Fruit fly (Drosophila melanogaster): Measurements from ENCODE around the gene CG14220.

CG14220 gene

dm6 chrX:19606558-19606957, 4.9 kb upstream of the CG14220 start:
- no peak for TF ChIP-seq Abd-B (GFP tag; optimal IDR thresholded peaks at IDR 0.05)
- no peak for TF ChIP-seq Dif (GFP tag; optimal IDR thresholded peaks at IDR 0.05; ENCODE audit: partially characterized antibody)

- TF ChIP-seq rgr (GFP tag; optimal IDR thresholded peaks at IDR 0.05) (no peak), foxo (GFP tag; optimal IDR thresholded peaks at IDR 0.05) (no peak), sage (GFP tag; optimal IDR thresholded peaks at IDR 0.05) (no peak), jim (GFP tag; optimal IDR thresholded peaks at IDR 0.05) (no peak), Hr78 (GFP tag; optimal IDR thresholded peaks at IDR 0.05) (no peak), Dif (GFP tag; optimal IDR thresholded peaks at IDR 0.05; ENCODE audit: partially characterized antibody) (no peak), brk (GFP tag; optimal IDR thresholded peaks at IDR 0.05) (no peak)
Measured at dm6 chrX:19605915-19606314, 4.3 kb upstream of the CG14220 start.

DNA sequence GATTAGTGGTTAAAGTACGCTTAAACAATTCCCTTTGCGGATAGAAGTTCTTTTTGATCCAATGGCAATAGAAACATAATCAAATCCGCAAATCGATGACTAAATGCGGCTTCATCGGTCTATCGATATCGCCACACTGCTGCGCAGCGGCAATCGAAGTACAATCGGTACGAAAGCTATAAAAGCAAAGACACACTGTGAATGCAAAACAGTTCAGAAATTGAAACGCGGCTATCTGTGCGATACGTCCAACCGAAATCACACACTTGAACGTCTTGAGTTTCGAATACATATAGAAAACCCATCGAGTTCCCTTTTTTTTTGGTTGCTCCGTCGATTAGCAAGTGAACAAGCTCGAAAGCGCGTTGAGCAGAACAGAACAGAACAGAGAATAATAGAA, 3.3 kb upstream of the CG14220 start, which contains the start of gene CG14207:
Gene CG14207, plus strand, starts transcription at position 203 of the 400 bp plus-strand sequence.
- TF ChIP-seq Abd-B (GFP tag; optimal IDR thresholded peaks at IDR 0.05) (no peak), Dfd (GFP tag; optimal IDR thresholded peaks at IDR 0.05) (no peak), Hnf4 (GFP tag; optimal IDR thresholded peaks at IDR 0.05) (peak; percentile 63), Myc (optimal IDR thresholded peaks at IDR 0.05) (no peak), OdsH (GFP tag; optimal IDR thresholded peaks at IDR 0.05) (peak; percentile 35), br (GFP tag; optimal IDR thresholded peaks at IDR 0.05) (peak; percentile 39), Dif (GFP tag; optimal IDR thresholded peaks at IDR 0.05; ENCODE audit: partially characterized antibody) (peak; percentile 11), jim (GFP tag; optimal IDR thresholded peaks at IDR 0.05) (no peak), Vsx2 (GFP tag; optimal IDR thresholded peaks at IDR 0.05; ENCODE audit: partially characterized antibody) (no peak), CrebA (GFP tag; optimal IDR thresholded peaks at IDR 0.05; ENCODE audit: borderline replicate concordance) (no peak), Sp1 (GFP tag; optimal IDR thresholded peaks at IDR 0.05) (peak; percentile 37), fru (GFP tag; optimal IDR thresholded peaks at IDR 0.05) (peak; percentile 38), usp (GFP tag; optimal IDR thresholded peaks at IDR 0.05) (no peak), foxo (GFP tag; optimal IDR thresholded peaks at IDR 0.05) (peak in 1 of 2 experiments; percentile 25), dmrt93B (GFP tag; optimal IDR thresholded peaks at IDR 0.05) (no peak), pan (optimal IDR thresholded peaks at IDR 0.05) (no peak), lola (GFP tag; optimal IDR thresholded peaks at IDR 0.05) (no peak), Hr78 (GFP tag; optimal IDR thresholded peaks at IDR 0.05) (no peak), N (GFP tag; optimal IDR thresholded peaks at IDR 0.05) (no peak), sage (GFP tag; optimal IDR thresholded peaks at IDR 0.05) (no peak), Rel (GFP tag; optimal IDR thresholded peaks at IDR 0.05) (no peak), Rel (tag; optimal IDR thresholded peaks at IDR 0.05) (peak; percentile 60), Mio (GFP tag; optimal IDR thresholded peaks at IDR 0.05) (no peak), CG32264 (GFP tag; optimal IDR thresholded peaks at IDR 0.05) (no peak), sv (GFP tag; optimal IDR thresholded peaks at IDR 0.05) (no peak), Hr83 (GFP tag; optimal IDR thresholded peaks at IDR 0.05; ENCODE audit: poor library complexity, severe bottlenecking) (no peak), woc (GFP tag; optimal IDR thresholded peaks at IDR 0.05) (no peak), dl (GFP tag; optimal IDR thresholded peaks at IDR 0.05; ENCODE audit: insufficient read depth in 1 of 2, partially characterized antibody in 2 of 2) (peak in 1 of 2 experiments; percentile 21), dsf (GFP tag; optimal IDR thresholded peaks at IDR 0.05; ENCODE audit: borderline replicate concordance) (no peak), rgr (GFP tag; optimal IDR thresholded peaks at IDR 0.05) (peak; percentile 45), brk (GFP tag; optimal IDR thresholded peaks at IDR 0.05) (no peak), psq (GFP tag; optimal IDR thresholded peaks at IDR 0.05) (peak; percentile 43), h (GFP tag; optimal IDR thresholded peaks at IDR 0.05) (peak; percentile 52)

dm6 chrX:19603953-19604352, 2.3 kb upstream of the CG14220 start:
- TF ChIP-seq HLH106 (tag; optimal IDR thresholded peaks at IDR 0.05) (peak; percentile 71), Myc (optimal IDR thresholded peaks at IDR 0.05) (no peak), br (GFP tag; optimal IDR thresholded peaks at IDR 0.05) (peak; percentile 46), Rel (GFP tag; optimal IDR thresholded peaks at IDR 0.05) (peak; percentile 13), Rel (tag; optimal IDR thresholded peaks at IDR 0.05) (no peak), sage (GFP tag; optimal IDR thresholded peaks at IDR 0.05) (peak; percentile 62), h (GFP tag; optimal IDR thresholded peaks at IDR 0.05) (peak; percentile 76), Sp1 (GFP tag; optimal IDR thresholded peaks at IDR 0.05) (peak; percentile 30), ey (GFP tag; optimal IDR thresholded peaks at IDR 0.05) (peak; percentile 48), tai (GFP tag; optimal IDR thresholded peaks at IDR 0.05) (no peak), usp (GFP tag; optimal IDR thresholded peaks at IDR 0.05) (no peak), CG32264 (GFP tag; optimal IDR thresholded peaks at IDR 0.05) (no peak), foxo (GFP tag; optimal IDR thresholded peaks at IDR 0.05) (peak in 1 of 2 experiments; percentile 83), OdsH (GFP tag; optimal IDR thresholded peaks at IDR 0.05) (peak; percentile 59), fru (GFP tag; optimal IDR thresholded peaks at IDR 0.05) (peak; percentile 69), brk (GFP tag; optimal IDR thresholded peaks at IDR 0.05) (no peak), rgr (GFP tag; optimal IDR thresholded peaks at IDR 0.05) (peak; percentile 43), Abd-B (GFP tag; optimal IDR thresholded peaks at IDR 0.05) (no peak), sv (GFP tag; optimal IDR thresholded peaks at IDR 0.05) (peak; percentile 69), psq (GFP tag; optimal IDR thresholded peaks at IDR 0.05) (peak; percentile 31), Hnf4 (GFP tag; optimal IDR thresholded peaks at IDR 0.05) (peak; percentile 32), dmrt93B (GFP tag; optimal IDR thresholded peaks at IDR 0.05) (peak; percentile 49), dl (GFP tag; optimal IDR thresholded peaks at IDR 0.05; ENCODE audit: insufficient read depth in 1 of 2, partially characterized antibody in 2 of 2) (no peak)

Measured in whole organism, wandering third instar larva.